Fruit fly (Drosophila melanogaster) whole organism, embryonic: ENCODE measurements around the gene CG7953.

Experiments
- Aef1 ChIP-seq: fragments of 200-800 bp; sonication (Bioruptor generic); IDR thresholded peaks from 3 replicates; pipeline ENCODE4 v1.3.6; 2022; ENCODE audit warnings: missing biosample characterization, missing genetic modification characterization
- Atf3 ChIP-seq: fragments of 200-800 bp; sonication (Bioruptor generic); optimal IDR thresholded peaks from 3 replicates; lab custom pipeline; 2016; ENCODE audit warnings: missing biosample characterization, missing genetic modification characterization
- Awh ChIP-seq: fragments of 200-800 bp; sonication (Bioruptor generic); IDR thresholded peaks from 2 replicates; pipeline ENCODE4, ENCODE4 v1.3.6; 2022; ENCODE audit warnings: missing biosample characterization, missing genetic modification characterization
- B-H2 ChIP-seq: fragments of 200-800 bp; sonication (Bioruptor generic); optimal IDR thresholded peaks from 2 replicates; lab custom pipeline; 2018; ENCODE audit warnings: missing biosample characterization, mild to moderate bottlenecking, missing genetic modification characterization
- Bgb ChIP-seq: fragments of 200-800 bp; sonication (Bioruptor generic); IDR thresholded peaks from 2 replicates; pipeline ENCODE4 v1.3.6; 2022; ENCODE audit warnings: missing biosample characterization, missing genetic modification characterization; ENCODE audit not compliant: partially characterized antibody
- CG10209 ChIP-seq: fragments of 200-800 bp; sonication (Bioruptor generic); optimal IDR thresholded peaks from 3 replicates; lab custom pipeline; 2017; ENCODE audit warnings: missing biosample characterization, mild to moderate bottlenecking, missing genetic modification characterization, missing genetic modification reagents
- CG11504 ChIP-seq: fragments of 200-800 bp; sonication (Bioruptor generic); optimal IDR thresholded peaks from 3 replicates; lab custom pipeline; 2019; ENCODE audit warnings: missing biosample characterization, mild to moderate bottlenecking, missing genetic modification characterization, moderate library complexity
- CG11723 ChIP-seq: fragments of 200-800 bp; sonication (Bioruptor generic); optimal IDR thresholded peaks from 2 replicates; lab custom pipeline; 2017; ENCODE audit warnings: missing biosample characterization, mild to moderate bottlenecking, missing genetic modification characterization
- CG1233 ChIP-seq: fragments of 200-800 bp; sonication (Bioruptor generic); optimal IDR thresholded peaks from 4 replicates; lab custom pipeline; 2018; ENCODE audit warnings: missing biosample characterization, mild to moderate bottlenecking, missing genetic modification characterization
- CG12391 ChIP-seq: fragments of 200-800 bp; sonication (Bioruptor generic); optimal IDR thresholded peaks from 3 replicates; lab custom pipeline; 2018; ENCODE audit warnings: missing biosample characterization, mild to moderate bottlenecking, missing genetic modification characterization, moderate library complexity
- CG1529 ChIP-seq: fragments of 200-800 bp; sonication (Bioruptor generic); optimal IDR thresholded peaks from 3 replicates; lab custom pipeline; 2018; ENCODE audit warnings: missing biosample characterization, missing genetic modification characterization
- CG15601 ChIP-seq: fragments of 200-800 bp; sonication (Bioruptor generic); optimal IDR thresholded peaks from 3 replicates; lab custom pipeline; 2019; ENCODE audit warnings: missing biosample characterization, mild to moderate bottlenecking, missing genetic modification characterization, moderate library complexity
- CG17361 ChIP-seq: fragments of 200-800 bp; sonication (Bioruptor generic); IDR thresholded peaks from 3 replicates; pipeline ENCODE4 v1.3.6; 2022; ENCODE audit warnings: missing biosample characterization, missing genetic modification characterization
- CG17912 ChIP-seq: fragments of 200-800 bp; sonication (Bioruptor generic); optimal IDR thresholded peaks from 2 replicates; lab custom pipeline; 2018; ENCODE audit warnings: missing biosample characterization, mild to moderate bottlenecking, missing genetic modification characterization
- CG18619 ChIP-seq: fragments of 200-800 bp; sonication (Bioruptor generic); optimal IDR thresholded peaks from 3 replicates; lab custom pipeline; 2017; ENCODE audit warnings: missing biosample characterization, mild to moderate bottlenecking, missing genetic modification characterization
- CG2202 ChIP-seq: fragments of 200-800 bp; sonication (Bioruptor generic); optimal IDR thresholded peaks from 2 replicates; lab custom pipeline; 2018; ENCODE audit warnings: missing biosample characterization, mild to moderate bottlenecking, missing genetic modification characterization
- CG31441 ChIP-seq: fragments of 200-800 bp; sonication (Bioruptor generic); IDR thresholded peaks from 2 replicates; pipeline ENCODE4 v1.3.6; 2022; ENCODE audit warnings: missing biosample characterization, missing genetic modification characterization
- CG3407 ChIP-seq: fragments of 200-800 bp; sonication (Bioruptor generic); optimal IDR thresholded peaks from 2 replicates; lab custom pipeline; 2018; ENCODE audit warnings: missing biosample characterization, mild to moderate bottlenecking, missing genetic modification characterization
- CG4820 ChIP-seq: fragments of 200-800 bp; sonication (Bioruptor generic); optimal IDR thresholded peaks from 3 replicates; lab custom pipeline; 2016; ENCODE audit warnings: missing biosample characterization, missing genetic modification characterization
- CG5180 ChIP-seq: fragments of 200-800 bp; sonication (Bioruptor generic); optimal IDR thresholded peaks from 3 replicates; lab custom pipeline; 2017; ENCODE audit warnings: missing biosample characterization, missing genetic modification characterization, mild to moderate bottlenecking, moderate library complexity, missing genetic modification reagents
- CG7987 ChIP-seq: fragments of 200-800 bp; sonication (Bioruptor generic); optimal IDR thresholded peaks from 2 replicates; lab custom pipeline; 2018; ENCODE audit warnings: missing biosample characterization, mild to moderate bottlenecking, missing genetic modification characterization, moderate library complexity
- CG9437 ChIP-seq: fragments of 200-800 bp; sonication (Bioruptor generic); optimal IDR thresholded peaks from 2 replicates; lab custom pipeline; 2018; ENCODE audit warnings: missing biosample characterization, mild to moderate bottlenecking, missing genetic modification characterization
- CG9817 ChIP-seq: fragments of 200-800 bp; sonication (Bioruptor generic); optimal IDR thresholded peaks from 2 replicates; lab custom pipeline; 2018; ENCODE audit warnings: missing biosample characterization, mild to moderate bottlenecking, missing genetic modification characterization, moderate library complexity
- CHES-1-like ChIP-seq: fragments of 200-800 bp; sonication (Bioruptor generic); optimal IDR thresholded peaks from 2 replicates; lab custom pipeline; 2016; ENCODE audit warnings: missing biosample characterization, missing genetic modification characterization
- CTCF ChIP-seq: fragments of 200-800 bp; sonication (Bioruptor generic); optimal IDR thresholded peaks from 2 replicates; lab custom pipeline; 2017; ENCODE audit warnings: missing biosample characterization, mild to moderate bottlenecking, missing genetic modification characterization, moderate library complexity
- Doc3 ChIP-seq: fragments of 200-800 bp; sonication (Bioruptor generic); IDR thresholded peaks from 3 replicates; pipeline ENCODE4 v1.3.6; 2022; ENCODE audit warnings: missing biosample characterization, missing genetic modification characterization; ENCODE audit not compliant: partially characterized antibody
- Dref ChIP-seq: fragments of 200-800 bp; sonication (Bioruptor generic); IDR thresholded peaks from 2 replicates; pipeline ENCODE4 v1.3.6; 2022; ENCODE audit warnings: missing biosample characterization, missing genetic modification characterization
- H2.0 ChIP-seq: fragments of 200-800 bp; sonication (Bioruptor generic); IDR thresholded peaks from 2 replicates; pipeline ENCODE4 v1.3.6; 2022; ENCODE audit warnings: missing biosample characterization, missing genetic modification characterization
- HmgD ChIP-seq: fragments of 200-800 bp; sonication (Bioruptor generic); optimal IDR thresholded peaks from 3 replicates; lab custom pipeline; 2016; ENCODE audit warnings: missing biosample characterization, missing genetic modification characterization
- Hr78 ChIP-seq, 2 experiments: fragments of 200-800 bp in 1 of 2; fragments of >200 bp in 1 of 2; sonication (Bioruptor generic) in 1 of 2; optimal IDR thresholded peaks; 2 replicates each; lab custom pipeline; 2017 to 2019; ENCODE audit warnings: missing biosample characterization in 2 of 2, missing genetic modification characterization in 2 of 2, mild to moderate bottlenecking in 1 of 2, moderate library complexity in 1 of 2
- Meics ChIP-seq: fragments of 200-800 bp; sonication (Bioruptor generic); optimal IDR thresholded peaks from 2 replicates; lab custom pipeline; 2017; ENCODE audit warnings: missing biosample characterization, mild to moderate bottlenecking, missing genetic modification characterization
- NC2α ChIP-seq: fragments of 200-800 bp; sonication (Bioruptor generic); optimal IDR thresholded peaks from 2 replicates; lab custom pipeline; 2016; ENCODE audit warnings: missing biosample characterization, missing genetic modification characterization
- Nf-YC ChIP-seq: fragments of 200-800 bp; optimal IDR thresholded peaks from 3 replicates; lab custom pipeline; 2019; ENCODE audit warnings: missing biosample characterization, mild to moderate bottlenecking, missing genetic modification characterization, moderate library complexity
- Rfx ChIP-seq: fragments of 200-800 bp; sonication (Bioruptor generic); IDR thresholded peaks from 2 replicates; pipeline ENCODE4 v1.3.6; 2022; ENCODE audit warnings: missing biosample characterization, missing genetic modification characterization
- Trl ChIP-seq, 3 experiments: fragments of >200 bp in 2 of 3; fragments of 200-800 bp in 1 of 3; sonication (Bioruptor generic) in 1 of 3; optimal IDR thresholded peaks; 2 replicates in 1 of 3; 3 replicates in 2 of 3; lab custom pipeline; 2016 to 2017; ENCODE audit warnings: missing biosample characterization in 1 of 3, missing genetic modification characterization in 1 of 3
- ara ChIP-seq: fragments of 200-800 bp; sonication (Bioruptor generic); IDR thresholded peaks from 2 replicates; pipeline ENCODE4 v1.3.6; 2022; ENCODE audit warnings: missing biosample characterization, missing genetic modification characterization
- bab2 ChIP-seq: fragments of 200-800 bp; sonication (Bioruptor generic); optimal IDR thresholded peaks from 2 replicates; lab custom pipeline; 2016; ENCODE audit warnings: missing biosample characterization, missing genetic modification characterization
- bigmax ChIP-seq: fragments of 200-800 bp; sonication (Bioruptor generic); optimal IDR thresholded peaks from 2 replicates; lab custom pipeline; 2018; ENCODE audit warnings: missing biosample characterization, mild to moderate bottlenecking, missing genetic modification characterization
- cas ChIP-seq: fragments of 200-800 bp; sonication (Bioruptor generic); IDR thresholded peaks from 2 replicates; pipeline ENCODE4 v1.3.6; 2022; ENCODE audit warnings: missing biosample characterization, missing genetic modification characterization
- croc ChIP-seq: fragments of 200-800 bp; sonication (Bioruptor generic); conservative IDR thresholded peaks from 3 replicates; pipeline ENCODE4 v1.3.6; 2022; ENCODE audit warnings: missing biosample characterization, missing genetic modification characterization
- crol ChIP-seq: fragments of 200-800 bp; sonication (Bioruptor generic); IDR thresholded peaks from 2 replicates; pipeline ENCODE4 v1.3.6; 2022; ENCODE audit warnings: missing biosample characterization, missing genetic modification characterization
- ems ChIP-seq: fragments of 200-800 bp; sonication (Bioruptor generic); optimal IDR thresholded peaks from 3 replicates; lab custom pipeline; 2016; ENCODE audit warnings: missing biosample characterization, missing genetic modification characterization
- fd102C ChIP-seq: fragments of 200-800 bp; sonication (Bioruptor generic); optimal IDR thresholded peaks from 2 replicates; lab custom pipeline; 2018; ENCODE audit warnings: missing biosample characterization, mild to moderate bottlenecking, missing genetic modification characterization, moderate library complexity
- fd64A ChIP-seq: fragments of 200-800 bp; sonication (Bioruptor generic); optimal IDR thresholded peaks from 3 replicates; lab custom pipeline; 2018; ENCODE audit warnings: missing biosample characterization, mild to moderate bottlenecking, missing genetic modification characterization
- h ChIP-seq: fragments of >200 bp; optimal IDR thresholded peaks from 2 replicates; lab custom pipeline; 2017
- hkb ChIP-seq, 2 experiments: fragments of 200-800 bp in 1 of 2; fragments of >200 bp in 1 of 2; sonication (Bioruptor generic) in 1 of 2; IDR thresholded peaks in 1 of 2; optimal IDR thresholded peaks in 1 of 2; 2 replicates each; pipeline versions ENCODE4 v1.3.6 to Lab custom; 2017 to 2022; ENCODE audit warnings: missing biosample characterization in 1 of 2, missing genetic modification characterization in 1 of 2
- luna ChIP-seq: fragments of 200-800 bp; sonication (Bioruptor generic); optimal IDR thresholded peaks from 2 replicates; lab custom pipeline; 2016; ENCODE audit warnings: missing biosample characterization, missing genetic modification characterization
- mld ChIP-seq: fragments of 200-800 bp; sonication (Bioruptor generic); IDR thresholded peaks from 3 replicates; pipeline ENCODE4 v1.3.6; 2022; ENCODE audit warnings: missing biosample characterization, missing genetic modification characterization; ENCODE audit not compliant: partially characterized antibody
- pb ChIP-seq: fragments of 200-800 bp; sonication (Bioruptor generic); optimal IDR thresholded peaks from 3 replicates; lab custom pipeline; 2016; ENCODE audit warnings: missing biosample characterization, missing genetic modification characterization
- repo ChIP-seq: fragments of 200-800 bp; sonication (Bioruptor generic); optimal IDR thresholded peaks from 2 replicates; lab custom pipeline; 2016; ENCODE audit warnings: missing biosample characterization, missing genetic modification characterization
- zfh1 ChIP-seq: fragments of 200-800 bp; sonication (Bioruptor generic); IDR thresholded peaks from 3 replicates; pipeline ENCODE4 v1.3.6; 2022; ENCODE audit warnings: missing biosample characterization, missing genetic modification characterization

Gene CG7953

DNA sequence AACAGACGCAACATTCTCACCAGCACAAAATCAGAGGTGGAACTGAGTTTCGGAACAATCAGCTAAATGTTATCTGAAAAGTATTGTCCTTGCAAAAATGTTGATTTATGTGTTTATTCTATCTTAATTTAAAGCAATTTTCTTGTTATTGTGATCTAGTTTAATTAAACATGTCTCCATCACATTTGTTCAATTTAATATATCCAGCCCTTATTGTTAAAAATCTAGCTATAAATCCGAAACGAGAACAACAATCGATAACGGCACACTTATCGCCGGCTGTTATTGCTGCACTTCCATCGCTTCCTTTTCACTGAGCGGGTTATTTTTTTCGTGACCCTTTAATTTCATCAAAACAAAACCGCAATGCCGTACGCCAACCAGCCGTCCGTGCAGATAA, 14.7 kb upstream of the CG7953 start, which contains the start of the genes GatC, PolG2 and Polr2C (continued):
- TF ChIP-seq Atf3 (GFP tag; lab: Kevin White, UChicago) (peak; percentile 35), CG17912 (GFP tag; lab: Kevin White, UChicago) (no peak), NC2α (GFP tag; lab: Kevin White, UChicago) (no peak), CG17361 (GFP tag; lab: Robert Waterston, UW) (no peak), B-H2 (peak; percentile 22), CG9437 (GFP tag; lab: Kevin White, UChicago) (no peak), cas (GFP tag; lab: Robert Waterston, UW) (no peak), zfh1 (GFP tag; lab: Robert Waterston, UW) (peak; percentile 52; the same call in 1 of the 3 replicates), Aef1 (GFP tag; lab: Robert Waterston, UW) (no peak), ems (no peak), H2.0 (peak; percentile 31; the same call in 1 of the 2 replicates), CG15601 (tag; lab: Kevin White, UChicago) (peak; percentile 35), mld (GFP tag; lab: Robert Waterston, UW) (peak; percentile 78; the same call in 2 of the 3 replicates), CG7987 (GFP tag; lab: Kevin White, UChicago) (no peak), Awh (GFP tag; lab: Robert Waterston, UW) (no peak), bab2 (GFP tag; lab: Kevin White, UChicago) (peak; percentile 41), croc (no peak), Meics (GFP tag; lab: Kevin White, UChicago) (no peak), repo (GFP tag; lab: Kevin White, UChicago) (no peak), CG18619 (no peak), luna (GFP tag; lab: Kevin White, UChicago) (no peak), CG11723 (GFP tag; lab: Kevin White, UChicago) (no peak), fd102C (GFP tag; lab: Kevin White, UChicago) (no peak), CG12391 (tag; lab: Kevin White, UChicago) (peak; percentile 69), Doc3 (GFP tag; lab: Robert Waterston, UW) (peak; percentile 62; the same call in 2 of the 3 replicates), CG9817 (tag; lab: Kevin White, UChicago) (peak; percentile 40), Dref (GFP tag; lab: Robert Waterston, UW) (peak; percentile 80), CG1233 (GFP tag; lab: Kevin White, UChicago) (no peak), crol (GFP tag; lab: Robert Waterston, UW) (no peak), Rfx (GFP tag; lab: Robert Waterston, UW) (peak; percentile 69), CG3407 (GFP tag; lab: Kevin White, UChicago) (no peak), CG10209 (GFP tag; lab: Kevin White, UChicago) (no peak), h (lab: Kevin White, UChicago) (no peak), Trl (optimal IDR thresholded peaks at IDR 0.05; lab: Kevin White, UChicago) (no peak), Trl (GFP tag; optimal IDR thresholded peaks at IDR 0.05; lab: Kevin White, UChicago) (no peak), hkb (optimal IDR thresholded peaks at IDR 0.05; lab: Kevin White, UChicago) (peak; percentile 74), hkb (GFP tag; IDR thresholded peaks at IDR 0.05; lab: Robert Waterston, UW) (no peak), CG31441 (GFP tag; lab: Robert Waterston, UW) (no peak), CG2202 (tag; lab: Kevin White, UChicago) (no peak), CTCF (GFP tag; lab: Kevin White, UChicago) (no peak), CG1529 (GFP tag; lab: Kevin White, UChicago) (no peak), CG5180 (GFP tag; lab: Kevin White, UChicago) (no peak), CG11504 (tag; lab: Kevin White, UChicago) (no peak), Bgb (GFP tag; lab: Robert Waterston, UW) (peak; percentile 82), pb (GFP tag; lab: Kevin White, UChicago) (no peak), CG4820 (GFP tag; lab: Kevin White, UChicago) (no peak), CHES-1-like (peak; percentile 72), Nf-YC (no peak), Hr78 (GFP tag; optimal IDR thresholded peaks at IDR 0.05; lab: Kevin White, UChicago) (no peak), fd64A (GFP tag; lab: Kevin White, UChicago) (no peak), HmgD (GFP tag; lab: Kevin White, UChicago) (peak; percentile 65), ara (GFP tag; lab: Robert Waterston, UW) (no peak), bigmax (GFP tag; lab: Kevin White, UChicago) (no peak)
